ENCODE assay signal across 2 fruit fly cellular contexts in genomic region chr3R:21107907-21108591, dm6.
TF ChIP-seq lines count a peak whose summit lies in the region.

TSS of gene Sec15 (minus strand) at chr3R:21107972.
TSS of gene rtet (plus strand) at chr3R:21108446.

TF ChIP-seq in whole organism, embryonic, 481 proteins besides CTCF, POLR2A, EP300 and RAD21 (continued from another document and continues in another):
- TF ChIP-seq CG10366 (GFP tag; IDR thresholded peaks at IDR 0.05; lab: Robert Waterston, UW) = peak; percentile 62
- no peak for TF ChIP-seq CG2875 (GFP tag; optimal IDR thresholded peaks at IDR 0.05; lab: Kevin White, UChicago)
- peak; percentile 48 for TF ChIP-seq inv (GFP tag; IDR thresholded peaks at IDR 0.05; lab: Robert Waterston, UW; ENCODE audit: partially characterized antibody)
- TF ChIP-seq chif (GFP tag; optimal IDR thresholded peaks at IDR 0.05; lab: Kevin White, UChicago) = peak; percentile 3 to 39
- TF ChIP-seq ttk (GFP tag; IDR thresholded peaks at IDR 0.05; lab: Robert Waterston, UW) = 0 out of 2 replicates have a peak, but pooled peaks have one; percentile 24
- TF ChIP-seq Poxn (GFP tag; IDR thresholded peaks at IDR 0.05; lab: Robert Waterston, UW) = no peak
- TF ChIP-seq CG18476 (GFP tag; optimal IDR thresholded peaks at IDR 0.05; lab: Kevin White, UChicago) = peak; percentile 64
- TF ChIP-seq Dad (GFP tag; optimal IDR thresholded peaks at IDR 0.05; lab: Kevin White, UChicago) = peak; percentile 36
- no peak for TF ChIP-seq CG4707 (GFP tag; optimal IDR thresholded peaks at IDR 0.05; lab: Kevin White, UChicago)
- TF ChIP-seq CG17186 (GFP tag; optimal IDR thresholded peaks at IDR 0.05; lab: Kevin White, UChicago) = no peak
- peak; percentile 17 for TF ChIP-seq Dip3 (GFP tag; optimal IDR thresholded peaks at IDR 0.05; lab: Kevin White, UChicago)
- TF ChIP-seq Neu2 (GFP tag; optimal IDR thresholded peaks at IDR 0.05; lab: Kevin White, UChicago; ENCODE audit: borderline replicate concordance) = no peak
- no peak for TF ChIP-seq Hand (GFP tag; optimal IDR thresholded peaks at IDR 0.05; lab: Kevin White, UChicago)
- peak; percentile 54 for TF ChIP-seq sug (tag; optimal IDR thresholded peaks at IDR 0.05; lab: Kevin White, UChicago)
- TF ChIP-seq CrebB (tag; optimal IDR thresholded peaks at IDR 0.05; lab: Kevin White, UChicago) = no peak
- no peak for TF ChIP-seq usp (GFP tag; optimal IDR thresholded peaks at IDR 0.05; lab: Kevin White, UChicago)
- TF ChIP-seq GATAe (GFP tag; conservative IDR thresholded peaks at IDR 0.05; lab: Robert Waterston, UW) = no peak
- TF ChIP-seq stc (GFP tag; IDR thresholded peaks at IDR 0.05; lab: Robert Waterston, UW) = peak; percentile 56
- TF ChIP-seq mirr (GFP tag; optimal IDR thresholded peaks at IDR 0.05; lab: Kevin White, UChicago) = peak; percentile 47
- no peak for TF ChIP-seq D19B (GFP tag; optimal IDR thresholded peaks at IDR 0.05; lab: Kevin White, UChicago)
- no peak for TF ChIP-seq gcm (GFP tag; optimal IDR thresholded peaks at IDR 0.05; lab: Kevin White, UChicago)
- TF ChIP-seq oc (tag; optimal IDR thresholded peaks at IDR 0.05; lab: Kevin White, UChicago) = no peak
- TF ChIP-seq sqz (GFP tag; optimal IDR thresholded peaks at IDR 0.05; lab: Kevin White, UChicago) = no peak
- TF ChIP-seq nau (GFP tag; optimal IDR thresholded peaks at IDR 0.05; lab: Kevin White, UChicago) = no peak
- TF ChIP-seq Nf-YB (GFP tag; optimal IDR thresholded peaks at IDR 0.05; lab: Kevin White, UChicago) = peak; percentile 26
- TF ChIP-seq CG12104 (GFP tag; optimal IDR thresholded peaks at IDR 0.05; lab: Kevin White, UChicago) = peak; percentile 21
- peak; percentile 50 for TF ChIP-seq CG12219 (GFP tag; optimal IDR thresholded peaks at IDR 0.05; lab: Kevin White, UChicago)
- TF ChIP-seq insv (GFP tag; optimal IDR thresholded peaks at IDR 0.05; lab: Kevin White, UChicago) = peak in 1 of 2 experiments; percentile 15
- no peak for TF ChIP-seq CG2129 (GFP tag; IDR thresholded peaks at IDR 0.05; lab: Robert Waterston, UW; ENCODE audit: partially characterized antibody)
- TF ChIP-seq CG31441 (GFP tag; IDR thresholded peaks at IDR 0.05; lab: Robert Waterston, UW) = peak; percentile 55
- TF ChIP-seq Atf6 (GFP tag; IDR thresholded peaks at IDR 0.05; lab: Robert Waterston, UW) = peak; percentile 45; the same call in 1 of the 2 replicates
- TF ChIP-seq sens-2 (GFP tag; IDR thresholded peaks at IDR 0.05; lab: Robert Waterston, UW) = peak; percentile 34; the same call in 1 of the 2 replicates
- no peak for TF ChIP-seq ftz-f1 (GFP tag; optimal IDR thresholded peaks at IDR 0.05; lab: Kevin White, UChicago)
- TF ChIP-seq Nf-YA (GFP tag; IDR thresholded peaks at IDR 0.05; lab: Robert Waterston, UW) = no peak
- peak; percentile 42; the same call in 1 of the 3 replicates for TF ChIP-seq CG2889 (GFP tag; IDR thresholded peaks at IDR 0.05; lab: Robert Waterston, UW)
- TF ChIP-seq CG16815 (GFP tag; optimal IDR thresholded peaks at IDR 0.05; lab: Kevin White, UChicago) = peak; percentile 29
- TF ChIP-seq Oli (tag; optimal IDR thresholded peaks at IDR 0.05; lab: Kevin White, UChicago) = peak; percentile 48
- peak; percentile 59 for TF ChIP-seq sna (GFP tag; IDR thresholded peaks at IDR 0.05; lab: Robert Waterston, UW; ENCODE audit: partially characterized antibody)
- TF ChIP-seq toy (GFP tag; IDR thresholded peaks at IDR 0.05; lab: Robert Waterston, UW) = no peak
- peak; percentile 86 for TF ChIP-seq ato (GFP tag; IDR thresholded peaks at IDR 0.05; lab: Robert Waterston, UW; ENCODE audit: partially characterized antibody)
- TF ChIP-seq pnt (GFP tag; optimal IDR thresholded peaks at IDR 0.05; lab: Kevin White, UChicago) = no peak
- peak; percentile 80 for TF ChIP-seq E2f2 (GFP tag; IDR thresholded peaks at IDR 0.05; lab: Robert Waterston, UW)
- TF ChIP-seq CG8359 (GFP tag; optimal IDR thresholded peaks at IDR 0.05; lab: Kevin White, UChicago; ENCODE audit: borderline replicate concordance) = no peak
- TF ChIP-seq NK7.1 (GFP tag; optimal IDR thresholded peaks at IDR 0.05; lab: Kevin White, UChicago) = no peak
- no peak for TF ChIP-seq CG6813 (GFP tag; optimal IDR thresholded peaks at IDR 0.05; lab: Kevin White, UChicago)
- peak; percentile 91 for TF ChIP-seq CG13424 (tag; optimal IDR thresholded peaks at IDR 0.05; lab: Kevin White, UChicago)
- TF ChIP-seq CG30403 (GFP tag; optimal IDR thresholded peaks at IDR 0.05; lab: Kevin White, UChicago) = peak; percentile 55
- TF ChIP-seq CG12659 (GFP tag; optimal IDR thresholded peaks at IDR 0.05; lab: Kevin White, UChicago) = peak; percentile 70
- no peak for TF ChIP-seq Hr39 (optimal IDR thresholded peaks at IDR 0.05; lab: Kevin White, UChicago)
- TF ChIP-seq salm (tag; optimal IDR thresholded peaks at IDR 0.05; lab: Kevin White, UChicago) = no peak
- peak; percentile 4 for TF ChIP-seq MESR4 (GFP tag; optimal IDR thresholded peaks at IDR 0.05; lab: Kevin White, UChicago)
- TF ChIP-seq zf30C (GFP tag; optimal IDR thresholded peaks at IDR 0.05; lab: Kevin White, UChicago) = no peak
- TF ChIP-seq CG4282 (GFP tag; optimal IDR thresholded peaks at IDR 0.05; lab: Kevin White, UChicago) = no peak
- TF ChIP-seq prd (optimal IDR thresholded peaks at IDR 0.05; lab: Kevin White, UChicago) = no peak
- TF ChIP-seq prd (GFP tag; IDR thresholded peaks at IDR 0.05; lab: Robert Waterston, UW) = peak; percentile 47; the same call in 2 of the 3 replicates
- peak; percentile 38 for TF ChIP-seq CG12942 (GFP tag; optimal IDR thresholded peaks at IDR 0.05; lab: Kevin White, UChicago)
- no peak for TF ChIP-seq CG31365 (tag; optimal IDR thresholded peaks at IDR 0.05; lab: Kevin White, UChicago)
- TF ChIP-seq CG11456 (GFP tag; IDR thresholded peaks at IDR 0.05; lab: Robert Waterston, UW) = peak; percentile 45; the same call in 1 of the 3 replicates
- peak; percentile 73 for TF ChIP-seq NfI (GFP tag; optimal IDR thresholded peaks at IDR 0.05; lab: Kevin White, UChicago)
- no peak for TF ChIP-seq p53 (GFP tag; optimal IDR thresholded peaks at IDR 0.05; lab: Kevin White, UChicago)
- TF ChIP-seq Side (GFP tag; optimal IDR thresholded peaks at IDR 0.05; lab: Kevin White, UChicago) = no peak
- TF ChIP-seq PHDP (tag; optimal IDR thresholded peaks at IDR 0.05; lab: Kevin White, UChicago) = peak; percentile 81
- TF ChIP-seq tin (GFP tag; optimal IDR thresholded peaks at IDR 0.05; lab: Kevin White, UChicago) = peak; percentile 61
- no peak for TF ChIP-seq hth (optimal IDR thresholded peaks at IDR 0.05; lab: Kevin White, UChicago)
- TF ChIP-seq CG33557 (GFP tag; optimal IDR thresholded peaks at IDR 0.05; lab: Kevin White, UChicago) = peak; percentile 44

TF ChIP-seq in whole organism, prepupa, 60 proteins besides CTCF, POLR2A, EP300 and RAD21 (continued from another document):
- no peak for TF ChIP-seq CG11762 (GFP tag; optimal IDR thresholded peaks at IDR 0.05; lab: Kevin White, UChicago; ENCODE audit: insufficient read depth)
- TF ChIP-seq OdsH (GFP tag; optimal IDR thresholded peaks at IDR 0.05; lab: Kevin White, UChicago) = no peak
- TF ChIP-seq Ets21C (GFP tag; optimal IDR thresholded peaks at IDR 0.05; lab: Kevin White, UChicago) = no peak
- peak; percentile 55 for TF ChIP-seq Hr39 (GFP tag; optimal IDR thresholded peaks at IDR 0.05; lab: Kevin White, UChicago)
- no peak for TF ChIP-seq CG15336 (GFP tag; IDR thresholded peaks at IDR 0.05; lab: Robert Waterston, UW)
- TF ChIP-seq Ets96B (tag; optimal IDR thresholded peaks at IDR 0.05; lab: Kevin White, UChicago) = peak; percentile 39
- TF ChIP-seq Sox14 (GFP tag; optimal IDR thresholded peaks at IDR 0.05; lab: Kevin White, UChicago) = peak; percentile 60
- TF ChIP-seq Sox15 (GFP tag; optimal IDR thresholded peaks at IDR 0.05; lab: Kevin White, UChicago) = no peak
- no peak for TF ChIP-seq achi (GFP tag; optimal IDR thresholded peaks at IDR 0.05; lab: Kevin White, UChicago)
- peak; percentile 41 for TF ChIP-seq lz (GFP tag; optimal IDR thresholded peaks at IDR 0.05; lab: Kevin White, UChicago)
- TF ChIP-seq ss (GFP tag; optimal IDR thresholded peaks at IDR 0.05; lab: Kevin White, UChicago) = no peak
- TF ChIP-seq CG8632 (GFP tag; optimal IDR thresholded peaks at IDR 0.05; lab: Kevin White, UChicago) = no peak
- TF ChIP-seq CG11902 (GFP tag; optimal IDR thresholded peaks at IDR 0.05; lab: Kevin White, UChicago) = no peak
- peak; percentile 75 for TF ChIP-seq esn (GFP tag; optimal IDR thresholded peaks at IDR 0.05; lab: Kevin White, UChicago)
- no peak for TF ChIP-seq CG8319 (GFP tag; optimal IDR thresholded peaks at IDR 0.05; lab: Kevin White, UChicago)
- TF ChIP-seq CG7368 (GFP tag; optimal IDR thresholded peaks at IDR 0.05; lab: Kevin White, UChicago) = peak; percentile 6
- peak; percentile 47 for TF ChIP-seq CG31627 (GFP tag; optimal IDR thresholded peaks at IDR 0.05; lab: Kevin White, UChicago)
- TF ChIP-seq CG3919 (GFP tag; optimal IDR thresholded peaks at IDR 0.05; lab: Kevin White, UChicago) = no peak
- TF ChIP-seq spab (GFP tag; optimal IDR thresholded peaks at IDR 0.05; lab: Kevin White, UChicago) = no peak
- no peak for TF ChIP-seq Hr38 (GFP tag; optimal IDR thresholded peaks at IDR 0.05; lab: Kevin White, UChicago)
- no peak for TF ChIP-seq Eip75B (GFP tag; optimal IDR thresholded peaks at IDR 0.05; lab: Kevin White, UChicago)
- 0 out of 3 replicates have a peak, but pooled peaks have one; percentile 16 for TF ChIP-seq CG6163 (GFP tag; IDR thresholded peaks at IDR 0.05; lab: Robert Waterston, UW)
- TF ChIP-seq fd59A (GFP tag; optimal IDR thresholded peaks at IDR 0.05; lab: Kevin White, UChicago) = peak; percentile 37
- no peak for TF ChIP-seq Lpt (GFP tag; optimal IDR thresholded peaks at IDR 0.05; lab: Kevin White, UChicago)
- peak; percentile 49 for TF ChIP-seq acj6 (GFP tag; optimal IDR thresholded peaks at IDR 0.05; lab: Kevin White, UChicago)
- peak; percentile 85 for TF ChIP-seq svp (GFP tag; lab: Kevin White, UChicago)
- TF ChIP-seq Gug (GFP tag; IDR thresholded peaks at IDR 0.05; lab: Robert Waterston, UW) = no peak
- TF ChIP-seq cyc (GFP tag; optimal IDR thresholded peaks at IDR 0.05; lab: Kevin White, UChicago) = peak; percentile 41
- TF ChIP-seq CG10669 (GFP tag; optimal IDR thresholded peaks at IDR 0.05; lab: Kevin White, UChicago) = no peak
- no peak for TF ChIP-seq fd85E (GFP tag; optimal IDR thresholded peaks at IDR 0.05; lab: Kevin White, UChicago)
- no peak for TF ChIP-seq CG11294 (GFP tag; IDR thresholded peaks at IDR 0.05; lab: Robert Waterston, UW)
- no peak for TF ChIP-seq CG9139 (GFP tag; optimal IDR thresholded peaks at IDR 0.05; lab: Kevin White, UChicago)
- no peak for TF ChIP-seq fkh (GFP tag; optimal IDR thresholded peaks at IDR 0.05; lab: Kevin White, UChicago)
- TF ChIP-seq Sox102F (GFP tag; optimal IDR thresholded peaks at IDR 0.05; lab: Kevin White, UChicago) = no peak
- no peak for TF ChIP-seq CG8119 (GFP tag; IDR thresholded peaks at IDR 0.05; lab: Robert Waterston, UW)
- no peak for TF ChIP-seq CG1621 (tag; optimal IDR thresholded peaks at IDR 0.05; lab: Kevin White, UChicago)
- no peak for TF ChIP-seq CG6854 (GFP tag; optimal IDR thresholded peaks at IDR 0.05; lab: Kevin White, UChicago)
- TF ChIP-seq dsx (GFP tag; optimal IDR thresholded peaks at IDR 0.05; lab: Kevin White, UChicago; ENCODE audit: poor library complexity, severe bottlenecking) = peak; percentile 72
- peak; percentile 81 for TF ChIP-seq Eip78C (GFP tag; lab: Kevin White, UChicago)
- TF ChIP-seq Blimp-1 (GFP tag; optimal IDR thresholded peaks at IDR 0.05; lab: Kevin White, UChicago) = peak; percentile 74
